Worm (Caenorhabditis elegans) whole organism, L4/young adult: ENCODE results near the gene arrd-15.
A peak's percentile ranks its signal among the peaks of the same experiment; 100 is the strongest.

Experiments
- W03F9.2 ChIP-seq: fragments of 150-350 bp; optimal IDR thresholded peaks from 2 replicates; lab custom pipeline; 2014; ENCODE audit warnings: missing biosample characterization, missing genetic modification characterization
- dao-5 ChIP-seq: sonication (generic microtip); optimal IDR thresholded peaks from 2 replicates; lab custom pipeline; 2016; ENCODE audit warnings: missing genotype, missing genetic modification characterization, moderate library complexity, missing compliant biosample characterization
- him-1 ChIP-seq: sonication (generic microtip); optimal IDR thresholded peaks from 2 replicates; lab custom pipeline; 2016; ENCODE audit warnings: missing genotype, missing genetic modification reagents, missing genetic modification characterization, missing compliant biosample characterization

The arrd-15 gene

DNA sequence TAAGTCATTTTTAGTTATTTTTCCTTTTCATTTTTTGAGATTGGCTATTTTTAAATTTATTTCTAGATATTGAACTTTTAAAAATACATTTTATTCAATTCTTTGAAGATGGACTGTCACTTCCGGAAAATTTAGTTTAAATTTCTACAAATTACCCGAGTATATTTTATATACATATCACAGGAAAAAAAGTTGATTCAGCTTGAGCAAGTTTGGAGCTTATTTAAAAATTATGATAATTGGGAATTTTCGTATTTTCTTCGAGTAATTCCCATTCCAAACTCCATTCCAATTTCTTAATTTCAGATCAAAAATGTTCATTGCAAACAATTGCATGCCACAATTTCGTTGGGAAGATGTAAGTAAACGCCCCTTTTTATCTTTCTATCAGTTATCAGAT is at the start of gene arrd-15:
arrd-15 (plus strand) TSS at position 301 of the 400 bp plus-strand sequence.
- TF ChIP-seq dao-5 (tag; lab: Kevin White, UChicago) (no peak), him-1 (tag; lab: Kevin White, UChicago) (no peak), W03F9.2 (no peak)

DNA sequence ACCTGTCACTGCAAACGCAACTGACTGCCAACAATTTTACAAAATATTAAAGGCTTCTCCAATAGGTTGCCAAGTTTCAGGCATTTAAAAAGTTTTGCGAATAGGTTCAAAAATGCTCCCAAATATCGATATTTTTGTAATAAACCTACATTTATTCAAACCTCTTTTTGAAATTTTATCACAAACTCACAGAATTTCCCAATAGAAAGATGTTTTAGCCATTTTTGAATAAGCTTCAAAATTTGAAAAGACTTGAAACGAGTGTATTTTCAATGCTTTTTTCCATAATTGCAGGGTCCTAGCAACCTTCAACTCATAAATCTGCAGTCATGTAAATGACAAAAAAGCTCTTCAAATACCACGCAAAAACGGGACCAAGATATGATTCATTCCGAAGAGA is 47.5 kb upstream of the arrd-15 start:
- TF ChIP-seq W03F9.2 (no peak), dao-5 (tag; lab: Kevin White, UChicago) (no peak), him-1 (tag; lab: Kevin White, UChicago) (no peak)

DNA sequence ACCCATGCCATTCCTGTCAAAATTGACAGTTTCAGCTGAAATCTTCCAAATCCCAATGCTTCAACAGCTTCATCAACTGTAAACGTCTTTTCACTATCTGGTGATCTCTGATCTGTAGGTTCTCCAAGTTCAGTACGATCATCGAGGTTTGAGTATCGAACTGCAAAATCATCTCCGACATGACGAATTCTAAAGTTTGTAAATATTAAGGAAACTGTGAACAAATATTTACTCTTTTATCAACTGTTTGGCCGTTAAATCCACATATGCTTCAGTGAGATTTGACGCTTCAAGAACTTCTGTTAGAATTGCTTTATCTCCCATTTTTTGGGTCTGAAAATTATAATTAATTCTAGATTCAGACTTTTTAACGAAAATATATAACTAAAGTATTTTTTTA is 44.7 kb upstream of the arrd-15 start, which contains the start of gene svop-1:
svop-1 (minus strand) TSS at position 339 of the 400 bp plus-strand sequence.
- TF ChIP-seq dao-5 (tag; lab: Kevin White, UChicago) = no peak
- no peak for TF ChIP-seq him-1 (tag; lab: Kevin White, UChicago)

DNA sequence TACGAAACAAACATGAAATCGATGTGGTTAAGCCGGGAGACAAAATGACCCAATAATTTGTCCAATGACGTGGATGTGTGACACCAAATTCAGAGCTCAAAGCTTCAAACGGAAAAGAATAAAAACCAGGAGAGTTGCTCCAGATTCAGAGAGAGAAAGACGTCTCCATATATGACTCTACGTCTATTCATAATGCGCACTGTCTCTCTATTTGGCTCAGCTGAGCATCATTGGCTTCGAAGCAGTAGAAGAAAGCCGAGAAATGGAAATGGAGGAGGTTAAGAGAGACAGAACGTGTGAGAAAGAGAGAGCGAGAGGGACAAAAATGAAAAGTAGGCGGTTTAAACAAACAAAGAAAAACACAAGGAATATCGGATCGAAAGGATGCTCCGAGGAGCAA is 43.5 kb upstream of the arrd-15 start:
- TF ChIP-seq him-1 (tag; lab: Kevin White, UChicago) (peak; percentile 2), dao-5 (tag; lab: Kevin White, UChicago) (no peak)

DNA sequence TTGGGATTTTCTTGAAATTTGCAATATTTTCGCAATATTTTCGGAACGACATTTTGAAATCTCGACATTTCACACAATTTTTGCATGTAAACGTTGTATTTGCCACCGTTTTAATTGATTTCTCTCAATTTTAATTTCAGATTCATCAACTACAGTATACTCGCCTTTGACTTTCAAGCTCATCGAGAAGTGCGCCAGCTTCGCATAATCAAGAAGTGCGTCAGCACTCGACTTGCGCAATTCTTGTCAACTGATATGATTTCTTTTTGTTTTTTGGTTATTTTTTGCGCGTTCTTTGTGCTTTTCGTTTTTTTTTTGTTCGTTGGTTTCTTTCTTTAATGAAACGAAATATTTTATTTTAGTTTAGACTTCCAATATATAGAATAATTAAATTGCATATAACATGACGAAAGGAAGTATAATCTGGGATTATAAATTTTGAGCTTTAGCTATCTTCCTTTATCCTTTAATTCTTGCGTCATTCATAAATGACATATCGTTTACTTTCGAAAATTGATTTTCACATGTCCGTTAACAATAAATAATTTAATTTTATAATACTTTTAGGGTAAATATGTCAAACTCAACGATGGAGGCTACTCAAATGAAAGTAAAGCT is 42.5 kb upstream of the arrd-15 start, which contains the start of gene famh-136:
famh-136 (plus strand) TSS at position 568 of the 618 bp plus-strand sequence.
- TF ChIP-seq W03F9.2 = peak; percentile 94
- TF ChIP-seq him-1 (tag; lab: Kevin White, UChicago) = peak; percentile 50
- no peak for TF ChIP-seq dao-5 (tag; lab: Kevin White, UChicago)

DNA sequence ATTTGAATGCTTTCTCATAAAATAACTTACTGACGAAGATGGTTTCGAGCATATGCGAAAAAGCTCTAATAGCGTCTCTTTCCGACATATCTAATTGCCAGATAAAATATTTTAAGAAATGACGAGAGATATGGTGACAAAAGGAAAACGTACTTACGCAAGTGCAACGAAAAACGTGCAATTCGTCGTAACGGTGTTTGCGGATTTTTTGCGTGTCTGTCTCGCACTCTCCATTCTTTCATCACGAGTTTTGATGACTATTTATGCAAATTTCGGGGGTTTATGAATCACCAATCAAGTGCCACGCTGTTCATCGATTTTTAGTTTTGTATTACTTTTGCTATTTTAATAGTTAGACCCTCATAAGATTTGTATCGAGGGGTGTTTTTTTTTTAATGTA is 40.9 kb upstream of the arrd-15 start, which contains the start of gene ZK637.14:
ZK637.14 (minus strand) TSS at position 201 of the 400 bp plus-strand sequence.
- TF ChIP-seq W03F9.2 (peak; percentile 53), dao-5 (tag; lab: Kevin White, UChicago) (no peak), him-1 (tag; lab: Kevin White, UChicago) (no peak)

DNA sequence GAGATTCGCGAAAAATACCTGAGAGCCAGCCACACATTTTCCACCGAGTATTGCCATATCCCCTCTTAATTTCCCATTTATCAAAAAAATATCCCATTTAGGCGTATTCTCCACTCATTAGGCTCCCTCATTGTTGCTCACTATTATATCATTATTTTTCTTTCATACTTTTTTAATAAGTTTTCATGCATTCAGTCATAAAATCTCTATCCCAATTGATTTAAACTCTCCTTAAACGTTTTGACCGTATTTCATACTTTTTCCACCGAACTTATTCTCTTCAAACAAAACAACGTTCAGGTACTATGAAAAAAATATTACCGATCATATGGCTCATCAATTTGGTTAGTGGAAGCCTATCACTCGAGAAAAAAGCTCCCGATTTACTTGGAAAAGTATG is 39.9 kb upstream of the arrd-15 start, which contains the start of gene lnkn-1:
lnkn-1 (plus strand) TSS at position 301 of the 400 bp plus-strand sequence.
- TF ChIP-seq dao-5 (tag; lab: Kevin White, UChicago) (no peak), him-1 (tag; lab: Kevin White, UChicago) (no peak), W03F9.2 (no peak)

DNA sequence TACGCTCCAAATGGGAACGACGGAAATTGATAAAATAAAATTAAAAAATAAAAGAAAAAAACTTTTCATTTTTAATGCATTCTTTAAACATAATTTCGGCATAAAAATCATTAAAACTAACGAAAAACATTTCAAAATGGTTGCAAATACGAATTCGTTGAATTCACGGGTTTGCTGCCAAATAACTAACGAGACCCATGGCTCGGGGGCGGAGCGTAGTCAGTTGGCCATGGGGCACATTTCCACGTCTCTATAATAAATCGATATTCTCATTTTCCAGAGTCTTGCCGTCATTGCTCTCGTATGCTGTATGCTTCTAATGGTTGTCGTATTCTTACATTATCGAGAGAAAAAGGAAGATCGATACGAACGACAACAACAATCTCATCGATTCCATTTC is 36.4 kb upstream of the arrd-15 start, which contains the start of gene ZK637.4:
ZK637.4 (plus strand) TSS at position 301 of the 400 bp plus-strand sequence.
- TF ChIP-seq W03F9.2 (no peak), him-1 (tag; lab: Kevin White, UChicago) (no peak), dao-5 (tag; lab: Kevin White, UChicago) (no peak)

DNA sequence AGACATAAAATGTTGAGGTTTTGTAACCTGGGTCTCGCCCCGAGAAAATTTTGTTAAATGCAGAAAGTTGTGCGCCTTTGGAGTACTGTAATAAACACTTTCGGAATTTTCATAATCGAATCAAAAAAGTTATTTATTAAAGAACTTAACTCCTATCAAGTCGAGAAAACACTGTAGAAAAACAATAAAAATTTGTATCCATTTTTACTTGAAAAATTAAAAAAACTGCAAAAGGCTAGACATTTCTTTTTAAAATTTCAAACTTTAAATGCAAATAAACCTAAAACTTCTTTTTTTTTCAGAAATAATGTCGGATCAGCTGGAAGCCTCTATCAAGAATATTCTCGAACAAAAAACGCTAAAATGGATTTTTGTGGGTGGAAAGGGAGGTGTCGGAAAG is 35.0 kb upstream of the arrd-15 start, which contains the start of gene asna-1:
asna-1 (plus strand) TSS at position 301 of the 400 bp plus-strand sequence.
- no peak for TF ChIP-seq W03F9.2
- TF ChIP-seq him-1 (tag; lab: Kevin White, UChicago) = no peak
- no peak for TF ChIP-seq dao-5 (tag; lab: Kevin White, UChicago)

DNA sequence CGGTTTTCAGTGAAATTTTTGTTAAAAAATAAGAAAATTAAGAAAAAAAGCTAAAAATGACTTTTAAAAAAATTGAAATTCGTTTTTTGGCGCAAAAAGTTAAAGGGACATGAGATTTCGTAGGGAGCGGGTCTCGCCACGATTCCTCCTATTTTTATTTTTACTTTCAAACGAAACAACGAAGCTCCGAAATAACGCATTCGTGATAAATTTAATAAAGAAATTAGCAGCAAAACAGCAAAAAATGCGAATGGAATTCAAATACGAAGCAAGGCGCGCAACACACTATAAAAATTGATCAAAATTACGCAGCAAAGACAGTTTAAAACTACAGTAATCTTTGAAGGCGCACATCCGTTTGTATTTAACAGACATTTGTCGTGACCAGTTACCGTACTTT is 30.1 kb upstream of the arrd-15 start:
- TF ChIP-seq dao-5 (tag; lab: Kevin White, UChicago) (no peak), him-1 (tag; lab: Kevin White, UChicago) (no peak), W03F9.2 (peak; percentile 65)

DNA sequence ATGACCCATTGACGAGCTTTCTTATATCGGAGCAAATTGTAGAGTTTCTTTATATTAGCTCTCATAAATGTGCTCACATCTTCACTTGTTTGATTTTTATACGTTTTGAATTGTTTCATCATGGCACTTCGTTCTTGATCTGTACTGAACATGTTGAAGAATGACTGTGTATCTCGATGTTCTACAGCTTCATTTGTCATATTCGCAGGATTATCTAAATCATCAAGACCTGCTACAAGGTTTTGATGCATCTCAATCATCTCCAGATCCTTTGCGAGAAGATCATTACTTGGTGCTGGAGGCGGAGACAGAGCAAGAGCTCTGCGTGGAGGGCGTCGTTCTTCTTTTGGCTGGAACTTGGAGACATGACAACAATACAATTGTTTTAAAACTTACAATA is 26.6 kb upstream of the arrd-15 start:
- no peak for TF ChIP-seq dao-5 (tag; lab: Kevin White, UChicago)
- no peak for TF ChIP-seq him-1 (tag; lab: Kevin White, UChicago)
- no peak for TF ChIP-seq W03F9.2

DNA sequence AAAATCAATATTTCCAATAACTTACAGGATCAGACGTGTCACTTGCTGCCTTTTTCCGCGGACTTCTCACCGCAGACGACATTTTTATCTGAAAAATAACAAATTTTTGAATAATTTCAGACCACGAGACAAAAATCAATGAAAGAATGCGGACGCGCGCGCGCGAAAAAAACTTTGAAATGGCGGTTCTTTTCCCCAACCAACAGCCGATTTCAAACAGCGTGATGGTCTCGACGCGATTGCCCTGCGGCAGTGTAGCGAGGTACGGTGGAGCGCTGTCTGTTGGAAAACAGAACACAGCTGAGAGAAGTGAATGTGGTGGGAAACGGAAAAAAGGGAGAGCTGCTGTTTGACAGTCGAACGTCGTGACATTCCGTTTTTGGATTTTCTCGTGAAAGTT is 25.8 kb upstream of the arrd-15 start, which contains the start of gene lin-9:
lin-9 (minus strand) TSS at position 88 of the 400 bp plus-strand sequence.
- TF ChIP-seq dao-5 (tag; lab: Kevin White, UChicago) (no peak), W03F9.2 (peak; percentile 97), him-1 (tag; lab: Kevin White, UChicago) (peak; percentile 87)

DNA sequence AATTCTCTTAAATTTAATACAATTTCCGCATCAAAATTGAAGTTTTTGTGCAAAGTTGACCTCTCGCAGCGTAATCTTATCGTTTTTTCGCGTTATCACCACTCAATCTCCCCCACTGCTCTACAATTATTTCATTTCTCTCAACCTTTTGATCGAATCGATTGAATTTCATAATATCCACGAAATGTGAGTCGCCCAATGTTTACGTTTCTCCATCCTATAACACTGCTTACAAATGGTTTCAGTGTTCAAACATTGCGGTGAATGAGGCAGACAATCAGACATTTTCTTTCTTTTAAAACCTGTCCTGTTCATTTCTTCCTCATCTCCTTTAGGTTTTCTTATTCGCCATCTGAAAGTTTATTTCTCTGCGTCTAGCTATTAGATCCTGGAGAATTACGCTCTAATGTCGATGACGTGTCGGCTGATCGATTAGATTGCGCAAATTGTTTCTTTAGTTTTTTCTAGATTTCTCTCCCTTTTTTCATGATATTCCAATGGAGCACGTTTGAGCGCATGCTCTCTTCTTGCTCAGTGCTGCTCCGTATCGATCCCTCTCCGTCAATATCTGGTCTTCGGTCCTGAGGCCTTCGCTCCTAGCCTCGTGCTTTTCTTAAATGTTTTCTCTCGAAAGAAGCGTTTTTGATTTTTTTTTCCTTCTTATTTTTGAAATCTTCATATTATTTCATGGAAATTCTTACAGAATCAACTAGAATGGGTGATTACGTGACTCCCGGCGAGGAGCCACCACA is 24.7 kb upstream of the arrd-15 start, which contains the start of gene unc-32:
unc-32 (plus strand) TSS at position 702 of the 752 bp plus-strand sequence.
- TF ChIP-seq dao-5 (tag; lab: Kevin White, UChicago) (no peak), W03F9.2 (no peak), him-1 (tag; lab: Kevin White, UChicago) (peak; percentile 4)

DNA sequence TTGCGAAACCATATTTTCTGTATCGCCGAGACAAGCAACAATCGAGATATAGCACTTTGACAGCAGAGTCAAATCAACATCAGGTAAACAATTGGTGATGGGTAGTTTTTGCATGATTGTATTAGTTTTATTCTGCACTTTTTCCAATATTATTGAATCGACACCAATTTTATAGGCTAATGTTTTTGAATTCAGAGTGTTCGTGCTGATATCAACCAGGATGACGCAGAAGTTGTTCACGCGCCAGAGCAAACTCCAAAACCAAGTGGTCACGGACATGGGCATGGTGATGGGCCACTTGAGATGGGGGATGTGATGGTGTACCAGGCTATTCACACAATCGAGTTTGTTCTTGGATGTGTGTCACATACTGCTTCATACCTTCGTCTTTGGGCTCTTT is 19.7 kb upstream of the arrd-15 start:
- TF ChIP-seq him-1 (tag; lab: Kevin White, UChicago) = no peak
- no peak for TF ChIP-seq dao-5 (tag; lab: Kevin White, UChicago)
- TF ChIP-seq W03F9.2 = no peak
